Fruit fly (Drosophila melanogaster): ENCODE data around the gene CG15927.

The CG15927 gene

dm6 chrX:12465316-12465715 lies 10.8 kb downstream of the CG15927 start:
- TF ChIP-seq pan (optimal IDR thresholded peaks at IDR 0.05): no peak
- no peak for TF ChIP-seq psq (optimal IDR thresholded peaks at IDR 0.05)
- no peak for TF ChIP-seq Dll (optimal IDR thresholded peaks at IDR 0.05)
- TF ChIP-seq CG8478 (optimal IDR thresholded peaks at IDR 0.05): no peak

- TF ChIP-seq psq (optimal IDR thresholded peaks at IDR 0.05): no peak
- no peak for TF ChIP-seq Dll (optimal IDR thresholded peaks at IDR 0.05)
- TF ChIP-seq EcR (GFP tag; optimal IDR thresholded peaks at IDR 0.05): no peak
- TF ChIP-seq CG8478 (optimal IDR thresholded peaks at IDR 0.05): no peak
- TF ChIP-seq usp (GFP tag; optimal IDR thresholded peaks at IDR 0.05): no peak
- no peak for TF ChIP-seq pan (optimal IDR thresholded peaks at IDR 0.05)
Observed at dm6 chrX:12466541-12467240, 12.2 kb downstream of the CG15927 start.

dm6 chrX:12467241-12467597 lies 12.7 kb downstream of the CG15927 start:
- TF ChIP-seq CG8478 (optimal IDR thresholded peaks at IDR 0.05) (no peak), pan (optimal IDR thresholded peaks at IDR 0.05) (no peak), EcR (GFP tag; optimal IDR thresholded peaks at IDR 0.05) (no peak), psq (optimal IDR thresholded peaks at IDR 0.05) (no peak), Dll (optimal IDR thresholded peaks at IDR 0.05) (no peak), usp (GFP tag; optimal IDR thresholded peaks at IDR 0.05) (no peak)

- TF ChIP-seq psq (optimal IDR thresholded peaks at IDR 0.05) (no peak), pan (optimal IDR thresholded peaks at IDR 0.05) (no peak), CG8478 (optimal IDR thresholded peaks at IDR 0.05) (no peak)
Observed at dm6 chrX:12469172-12469571, 14.6 kb downstream of the CG15927 start.

- no peak for TF ChIP-seq CG8478 (optimal IDR thresholded peaks at IDR 0.05)
- no peak for TF ChIP-seq usp (GFP tag; optimal IDR thresholded peaks at IDR 0.05)
- TF ChIP-seq Dll (optimal IDR thresholded peaks at IDR 0.05): no peak
Observed at dm6 chrX:12469778-12470177, 15.2 kb downstream of the CG15927 start.

dm6 chrX:12470187-12470931 lies 15.8 kb downstream of the CG15927 start:
- TF ChIP-seq pan (optimal IDR thresholded peaks at IDR 0.05) (no peak), CG8478 (optimal IDR thresholded peaks at IDR 0.05) (no peak), EcR (GFP tag; optimal IDR thresholded peaks at IDR 0.05) (no peak), usp (GFP tag; optimal IDR thresholded peaks at IDR 0.05) (no peak), Dll (optimal IDR thresholded peaks at IDR 0.05) (no peak), psq (optimal IDR thresholded peaks at IDR 0.05) (no peak)

dm6 chrX:12471408-12471807 lies 16.9 kb downstream of the CG15927 start:
- TF ChIP-seq psq (optimal IDR thresholded peaks at IDR 0.05) (no peak), CG8478 (optimal IDR thresholded peaks at IDR 0.05) (no peak), pan (optimal IDR thresholded peaks at IDR 0.05) (no peak), Dll (optimal IDR thresholded peaks at IDR 0.05) (no peak), EcR (GFP tag; optimal IDR thresholded peaks at IDR 0.05) (no peak), usp (GFP tag; optimal IDR thresholded peaks at IDR 0.05) (no peak)

dm6 chrX:12472244-12472736 lies 17.8 kb downstream of the CG15927 start:
- no peak for TF ChIP-seq EcR (GFP tag; optimal IDR thresholded peaks at IDR 0.05)
- TF ChIP-seq pan (optimal IDR thresholded peaks at IDR 0.05): no peak

dm6 chrX:12473953-12474468 lies 19.5 kb downstream of the CG15927 start:
- no peak for TF ChIP-seq psq (optimal IDR thresholded peaks at IDR 0.05)
- no peak for TF ChIP-seq EcR (GFP tag; optimal IDR thresholded peaks at IDR 0.05)
- TF ChIP-seq CG8478 (optimal IDR thresholded peaks at IDR 0.05): no peak
- TF ChIP-seq pan (optimal IDR thresholded peaks at IDR 0.05): no peak
- no peak for TF ChIP-seq usp (GFP tag; optimal IDR thresholded peaks at IDR 0.05)
- no peak for TF ChIP-seq Dll (optimal IDR thresholded peaks at IDR 0.05)

dm6 chrX:12480282-12480681 lies 25.8 kb downstream of the CG15927 start:
- TF ChIP-seq Dll (optimal IDR thresholded peaks at IDR 0.05) (no peak), psq (optimal IDR thresholded peaks at IDR 0.05) (no peak), usp (GFP tag; optimal IDR thresholded peaks at IDR 0.05) (no peak), pan (optimal IDR thresholded peaks at IDR 0.05) (no peak), CG8478 (optimal IDR thresholded peaks at IDR 0.05) (no peak), EcR (GFP tag; optimal IDR thresholded peaks at IDR 0.05) (no peak)

dm6 chrX:12486294-12487020 lies 31.9 kb downstream of the CG15927 start, which contains the start of gene Cpr11A:
Gene Cpr11A, plus strand, starts transcription at chrX:12486970.
- no peak for TF ChIP-seq CG8478 (optimal IDR thresholded peaks at IDR 0.05)
- no peak for TF ChIP-seq pan (optimal IDR thresholded peaks at IDR 0.05)
- no peak for TF ChIP-seq psq (optimal IDR thresholded peaks at IDR 0.05)
- TF ChIP-seq Dll (optimal IDR thresholded peaks at IDR 0.05): no peak
- no peak for TF ChIP-seq usp (GFP tag; optimal IDR thresholded peaks at IDR 0.05)
- TF ChIP-seq EcR (GFP tag; optimal IDR thresholded peaks at IDR 0.05): no peak

- TF ChIP-seq pan (optimal IDR thresholded peaks at IDR 0.05): no peak
- TF ChIP-seq EcR (GFP tag; optimal IDR thresholded peaks at IDR 0.05): no peak
- TF ChIP-seq CG8478 (optimal IDR thresholded peaks at IDR 0.05): no peak
- no peak for TF ChIP-seq psq (optimal IDR thresholded peaks at IDR 0.05)
- TF ChIP-seq Dll (optimal IDR thresholded peaks at IDR 0.05): no peak
- no peak for TF ChIP-seq usp (GFP tag; optimal IDR thresholded peaks at IDR 0.05)
Observed at dm6 chrX:12487485-12487884, 33.0 kb downstream of the CG15927 start.
